Fruit fly (Drosophila melanogaster): ENCODE measurements around the gene smp-30.

Gene smp-30

dm6 chr3R:14706354-14706753 lies 44.7 kb downstream of the smp-30 start (continued):
- TF ChIP-seq unpg (GFP tag; optimal IDR thresholded peaks at IDR 0.05) (peak; percentile 39), chn (GFP tag; optimal IDR thresholded peaks at IDR 0.05) (no peak), ewg (GFP tag; optimal IDR thresholded peaks at IDR 0.05) (no peak), luna (GFP tag; optimal IDR thresholded peaks at IDR 0.05) (no peak), CG14050 (GFP tag; IDR thresholded peaks at IDR 0.05) (no peak), CG5245 (GFP tag; optimal IDR thresholded peaks at IDR 0.05) (no peak), Meics (GFP tag; optimal IDR thresholded peaks at IDR 0.05) (no peak), vnd (GFP tag; IDR thresholded peaks at IDR 0.05; ENCODE audit: partially characterized antibody) (no peak), E2f1 (GFP tag; IDR thresholded peaks at IDR 0.05) (peak; percentile 47), CG30431 (GFP tag; optimal IDR thresholded peaks at IDR 0.05) (no peak), CG4328 (GFP tag; optimal IDR thresholded peaks at IDR 0.05) (no peak), Usf (GFP tag; optimal IDR thresholded peaks at IDR 0.05) (no peak), CG9797 (GFP tag; optimal IDR thresholded peaks at IDR 0.05) (no peak), repo (GFP tag; optimal IDR thresholded peaks at IDR 0.05) (no peak), Oaz (GFP tag; IDR thresholded peaks at IDR 0.05) (no peak), disco-r (GFP tag; optimal IDR thresholded peaks at IDR 0.05) (no peak), C15 (GFP tag; IDR thresholded peaks at IDR 0.05) (no peak), CG11093 (GFP tag; IDR thresholded peaks at IDR 0.05) (no peak), CG13894 (tag; optimal IDR thresholded peaks at IDR 0.05) (no peak), CG18599 (GFP tag; optimal IDR thresholded peaks at IDR 0.05) (no peak), D19B (GFP tag; optimal IDR thresholded peaks at IDR 0.05) (no peak), CG1647 (GFP tag; optimal IDR thresholded peaks at IDR 0.05) (no peak), hkb (optimal IDR thresholded peaks at IDR 0.05) (no peak), hkb (GFP tag; IDR thresholded peaks at IDR 0.05) (peak; percentile 50; the same call in 1 of the 2 replicates), CG10147 (GFP tag; optimal IDR thresholded peaks at IDR 0.05) (no peak), en (GFP tag; optimal IDR thresholded peaks at IDR 0.05) (no peak), CG7786 (GFP tag; optimal IDR thresholded peaks at IDR 0.05) (no peak), chif (GFP tag; optimal IDR thresholded peaks at IDR 0.05) (no peak), nom (GFP tag; optimal IDR thresholded peaks at IDR 0.05) (no peak), Ets97D (GFP tag; optimal IDR thresholded peaks at IDR 0.05) (no peak), CG14014 (GFP tag; IDR thresholded peaks at IDR 0.05) (peak; percentile 49; the same call in 1 of the 2 replicates), CG31388 (GFP tag; optimal IDR thresholded peaks at IDR 0.05) (no peak), CG31441 (GFP tag; IDR thresholded peaks at IDR 0.05) (peak; percentile 26; the same call in 1 of the 2 replicates), Doc3 (GFP tag; IDR thresholded peaks at IDR 0.05; ENCODE audit: partially characterized antibody) (no peak), Sry-δ (GFP tag; optimal IDR thresholded peaks at IDR 0.05) (no peak), CG8765 (GFP tag; IDR thresholded peaks at IDR 0.05) (no peak), CrebB (tag; optimal IDR thresholded peaks at IDR 0.05) (no peak), CG11696 (GFP tag; IDR thresholded peaks at IDR 0.05) (peak; percentile 82), eve (GFP tag; optimal IDR thresholded peaks at IDR 0.05) (no peak), CG17359 (tag; optimal IDR thresholded peaks at IDR 0.05) (peak; percentile 33), CG30403 (GFP tag; optimal IDR thresholded peaks at IDR 0.05) (no peak), pan (optimal IDR thresholded peaks at IDR 0.05) (no peak), pan (GFP tag; optimal IDR thresholded peaks at IDR 0.05 in 1 of 2, IDR thresholded peaks at IDR 0.05 in 1 of 2) (peak in 1 of 2 experiments; percentile 67), NFAT (GFP tag; IDR thresholded peaks at IDR 0.05) (no peak), PHDP (tag; optimal IDR thresholded peaks at IDR 0.05) (peak; percentile 14), stwl (tag; optimal IDR thresholded peaks at IDR 0.05) (no peak), CG15011 (GFP tag; optimal IDR thresholded peaks at IDR 0.05) (no peak), ac (GFP tag; optimal IDR thresholded peaks at IDR 0.05) (no peak), Atf6 (GFP tag; IDR thresholded peaks at IDR 0.05) (no peak; the same call in 1 of the 2 replicates), odd (GFP tag; optimal IDR thresholded peaks at IDR 0.05) (no peak), gcm2 (GFP tag; optimal IDR thresholded peaks at IDR 0.05) (no peak), trem (tag; optimal IDR thresholded peaks at IDR 0.05) (no peak), CG14667 (GFP tag; IDR thresholded peaks at IDR 0.05) (no peak)

All from whole organism, embryonic.